Worm (Caenorhabditis elegans) whole organism, L4 larva: Measurements from ENCODE around the gene F59A1.12.
"Not testable (repeated sequence)": the region's sequence is repeated elsewhere in the genome, so short reads cannot be mapped to it uniquely, and the experiment has no call there.

Source experiments
- F26F4.8 ChIP-seq: fragments of 200-800 bp; sonication (Bioruptor generic); conservative IDR thresholded peaks from 2 replicates; pipeline ENCODE4 v1.3.6; 2022; ENCODE audit warnings: missing genetic modification characterization, missing compliant biosample characterization
- F49E8.2 ChIP-seq: sonication (generic microtip); optimal IDR thresholded peaks from 2 replicates; lab custom pipeline; 2016; ENCODE audit warnings: missing compliant biosample characterization, mild to moderate bottlenecking, missing genetic modification characterization, borderline replicate concordance
- T26A8.4 ChIP-seq: fragments of 200-800 bp; sonication (Bioruptor generic); IDR thresholded peaks from 2 replicates; pipeline ENCODE4 v1.3.6; 2022; ENCODE audit warnings: missing genetic modification characterization, missing compliant biosample characterization
- Y5F2A.4 ChIP-seq: fragments of 200-800 bp; sonication (Bioruptor generic); optimal IDR thresholded peaks from 2 replicates; lab custom pipeline; 2018; ENCODE audit warnings: mild to moderate bottlenecking, missing genetic modification characterization, missing compliant biosample characterization
- ZK546.5 ChIP-seq, 2 experiments: sonication (generic microtip); optimal IDR thresholded peaks; 2 replicates each; lab custom pipeline; 2017; ENCODE audit warnings: missing biosample characterization in 2 of 2, missing genetic modification characterization in 2 of 2
- aha-1 ChIP-seq: fragments of 150-350 bp; peaks from one replicate; lab custom pipeline; 2014; ENCODE audit warnings: missing biosample characterization, missing genetic modification characterization
- ama-1 ChIP-seq: fragments of 150-350 bp; optimal IDR thresholded peaks from 2 replicates; lab custom pipeline; 2014; ENCODE audit warnings: inconsistent platforms, mixed read lengths
- arid-1 ChIP-seq: fragments of 200-800 bp; sonication (Bioruptor generic); conservative IDR thresholded peaks from 2 replicates; pipeline ENCODE4 v1.3.6; 2022; ENCODE audit warnings: missing genetic modification reagents, missing genetic modification characterization, missing compliant biosample characterization
- ceh-20 ChIP-seq: fragments of 200-800 bp; sonication (Bioruptor generic); IDR thresholded peaks from 2 replicates; pipeline ENCODE4 v1.3.6; 2022; ENCODE audit warnings: missing genetic modification reagents, missing genetic modification characterization, missing compliant biosample characterization
- ceh-32 ChIP-seq: sonication (generic microtip); optimal IDR thresholded peaks from 2 replicates; lab custom pipeline; 2016; ENCODE audit warnings: mild to moderate bottlenecking, missing genetic modification characterization, missing compliant biosample characterization; ENCODE audit not compliant: poor library complexity
- ceh-82 ChIP-seq: sonication (generic microtip); optimal IDR thresholded peaks from 2 replicates; lab custom pipeline; 2017; ENCODE audit warnings: missing biosample characterization, missing genetic modification characterization
- dmd-8 ChIP-seq: fragments of 200-800 bp; sonication (Bioruptor generic); IDR thresholded peaks from 2 replicates; pipeline ENCODE4 v1.3.6; 2022; ENCODE audit warnings: missing genetic modification characterization, missing compliant biosample characterization
- dve-1 ChIP-seq: sonication (generic microtip); optimal IDR thresholded peaks from 2 replicates; lab custom pipeline; 2017; ENCODE audit warnings: antibody characterized with exemption, mild to moderate bottlenecking, missing genetic modification characterization, missing compliant biosample characterization; ENCODE audit not compliant: insufficient read depth
- egl-43 ChIP-seq: fragments of 200-800 bp; sonication (Bioruptor generic); IDR thresholded peaks from 2 replicates; pipeline ENCODE4 v1.3.6; 2022; ENCODE audit warnings: missing genetic modification reagents, missing genetic modification characterization, missing compliant biosample characterization
- gei-8 ChIP-seq: fragments of 200-800 bp; sonication (Bioruptor generic); optimal IDR thresholded peaks from 2 replicates; lab custom pipeline; 2018; ENCODE audit warnings: mild to moderate bottlenecking, missing genetic modification characterization, missing compliant biosample characterization
- hlh-11 ChIP-seq: fragments of 200-800 bp; sonication (Bioruptor generic); optimal IDR thresholded peaks from 2 replicates; lab custom pipeline; 2018; ENCODE audit warnings: mild to moderate bottlenecking, missing genetic modification characterization, missing compliant biosample characterization
- hmg-1.1 ChIP-seq: fragments of 200-800 bp; sonication (Bioruptor generic); IDR thresholded peaks from 2 replicates; pipeline ENCODE4 v1.3.6; 2022; ENCODE audit warnings: missing genetic modification reagents, missing genetic modification characterization, missing compliant biosample characterization
- lim-7 ChIP-seq: fragments of 200-800 bp; sonication (Bioruptor generic); IDR thresholded peaks from 2 replicates; pipeline ENCODE4 v1.3.6; 2022; ENCODE audit warnings: missing genetic modification characterization, missing compliant biosample characterization
- lin-38 ChIP-seq: fragments of 200-800 bp; sonication (Bioruptor generic); IDR thresholded peaks from 2 replicates; pipeline ENCODE4 v1.3.6; 2022; ENCODE audit warnings: missing genetic modification reagents, missing genetic modification characterization, missing compliant biosample characterization
- madf-5 ChIP-seq, 2 experiments: fragments of 200-800 bp; sonication (Bioruptor generic); IDR thresholded peaks; 2 replicates each; pipeline ENCODE4 v1.3.6; 2022; ENCODE audit warnings: missing compliant biosample characterization in 2 of 2, missing genetic modification characterization in 2 of 2
- madf-9 ChIP-seq: fragments of 200-800 bp; sonication (Bioruptor generic); conservative IDR thresholded peaks from 2 replicates; pipeline ENCODE4 v1.3.6; 2022; ENCODE audit warnings: missing genetic modification reagents, missing genetic modification characterization, missing compliant biosample characterization
- mxl-2 ChIP-seq: fragments of 200-800 bp; sonication (Bioruptor generic); conservative IDR thresholded peaks from 2 replicates; pipeline ENCODE4 v1.3.6; 2022; ENCODE audit warnings: missing genetic modification reagents, missing genetic modification characterization, missing compliant biosample characterization
- nhr-111 ChIP-seq: fragments of 200-800 bp; sonication (Bioruptor generic); optimal IDR thresholded peaks from 2 replicates; lab custom pipeline; 2018; ENCODE audit warnings: mild to moderate bottlenecking, missing genetic modification characterization, missing compliant biosample characterization
- nhr-41 ChIP-seq: fragments of 200-800 bp; sonication (Bioruptor generic); IDR thresholded peaks from 2 replicates; pipeline ENCODE4 v1.3.6; 2022; ENCODE audit warnings: missing genetic modification reagents, missing genetic modification characterization, missing compliant biosample characterization
- nhr-48 ChIP-seq: sonication (generic microtip); optimal IDR thresholded peaks from 2 replicates; lab custom pipeline; 2016; ENCODE audit warnings: mild to moderate bottlenecking, missing genetic modification characterization, missing compliant biosample characterization
- nhr-77 ChIP-seq: fragments of 150-350 bp; optimal IDR thresholded peaks from 2 replicates; lab custom pipeline; 2014; ENCODE audit warnings: missing biosample characterization, missing genetic modification characterization
- pha-4 ChIP-seq, 2 experiments: fragments of 150-350 bp in 1 of 2; fragments of 200-800 bp in 1 of 2; sonication (Bioruptor generic) in 1 of 2; IDR thresholded peaks in 1 of 2; optimal IDR thresholded peaks in 1 of 2; 2 replicates each; pipeline versions ENCODE4 v1.3.6 to Lab custom; 2014 to 2022; ENCODE audit warnings: missing genetic modification characterization in 2 of 2, missing genetic modification reagents in 2 of 2, missing biosample characterization in 1 of 2, missing compliant biosample characterization in 1 of 2
- rbr-2 ChIP-seq: sonication (generic microtip); optimal IDR thresholded peaks from 2 replicates; lab custom pipeline; 2016; ENCODE audit warnings: missing genotype, missing genetic modification characterization, missing compliant biosample characterization
- saeg-2 ChIP-seq: fragments of 200-800 bp; sonication (Bioruptor generic); IDR thresholded peaks from 2 replicates; pipeline ENCODE4 v1.3.6; 2022; ENCODE audit warnings: missing genetic modification reagents, missing genetic modification characterization, missing compliant biosample characterization
- set-16 ChIP-seq: fragments of 200-800 bp; sonication (Bioruptor generic); IDR thresholded peaks from 2 replicates; pipeline ENCODE4 v1.3.6; 2022; ENCODE audit warnings: missing genetic modification reagents, missing genetic modification characterization, missing compliant biosample characterization
- snpc-1.2 ChIP-seq: fragments of 200-800 bp; sonication (Bioruptor generic); IDR thresholded peaks from 2 replicates; pipeline ENCODE4 v1.3.6; 2022; ENCODE audit warnings: missing genetic modification reagents, missing genetic modification characterization, missing compliant biosample characterization
- spr-1 ChIP-seq: sonication (generic microtip); optimal IDR thresholded peaks from 2 replicates; lab custom pipeline; 2016; ENCODE audit warnings: mild to moderate bottlenecking, missing genetic modification characterization, missing compliant biosample characterization
- unc-130 ChIP-seq: sonication (generic microtip); optimal IDR thresholded peaks from 2 replicates; lab custom pipeline; 2016; ENCODE audit warnings: missing genetic modification reagents, missing genetic modification characterization, missing compliant biosample characterization
- unc-62 ChIP-seq, 3 experiments: fragments of 150-350 bp in 1 of 3; sonication (generic microtip); optimal IDR thresholded peaks in 2 of 3; peaks in 1 of 3; 1 replicate in 1 of 3; 2 replicates in 2 of 3; lab custom pipeline; 2014 to 2017; ENCODE audit warnings: missing biosample characterization in 3 of 3, missing genetic modification characterization in 3 of 3, missing genetic modification reagents in 3 of 3, missing genotype in 1 of 3
- vab-7 ChIP-seq: fragments of 200-800 bp; sonication (Bioruptor generic); IDR thresholded peaks from 2 replicates; pipeline ENCODE4 v1.3.6; 2022; ENCODE audit warnings: missing genetic modification reagents, missing genetic modification characterization, missing compliant biosample characterization
- zfp-3 ChIP-seq: fragments of 200-800 bp; sonication (Bioruptor generic); conservative IDR thresholded peaks from 2 replicates; pipeline ENCODE4 v1.3.6; 2022; ENCODE audit warnings: missing genetic modification reagents, missing genetic modification characterization, missing compliant biosample characterization

Gene F59A1.12

ce11 chrV:17687398-17687797 lies 19.8 kb upstream of the F59A1.12 start:
- TF ChIP-seq egl-43 (GFP tag; lab: Robert Waterston, UW) (0 out of 2 replicates have a peak, but pooled peaks have one; percentile 30), vab-7 (GFP tag; lab: Robert Waterston, UW) (peak; percentile 62), lim-7 (GFP tag; lab: Robert Waterston, UW) (peak; percentile 75), pha-4 (GFP tag; IDR thresholded peaks at IDR 0.05; lab: Robert Waterston, UW) (0 out of 2 replicates have a peak, but pooled peaks have one; percentile 15), snpc-1.2 (GFP tag; lab: Robert Waterston, UW) (peak; percentile 32; the same call in 1 of the 2 replicates), lin-38 (GFP tag; lab: Robert Waterston, UW) (peak; percentile 31; the same call in 1 of the 2 replicates), madf-5 (GFP tag; IDR thresholded peaks at IDR 0.05; lab: Robert Waterston, UW) (peak in 1 of 2 experiments; percentile 43; a peak in 1 of 4 replicates), nhr-41 (GFP tag; lab: Robert Waterston, UW) (0 out of 2 replicates have a peak, but pooled peaks have one; percentile 26)
- not testable (repeated sequence) for TF ChIP-seq pha-4 (tag; optimal IDR thresholded peaks at IDR 0.05; lab: Kevin White, UChicago)

DNA sequence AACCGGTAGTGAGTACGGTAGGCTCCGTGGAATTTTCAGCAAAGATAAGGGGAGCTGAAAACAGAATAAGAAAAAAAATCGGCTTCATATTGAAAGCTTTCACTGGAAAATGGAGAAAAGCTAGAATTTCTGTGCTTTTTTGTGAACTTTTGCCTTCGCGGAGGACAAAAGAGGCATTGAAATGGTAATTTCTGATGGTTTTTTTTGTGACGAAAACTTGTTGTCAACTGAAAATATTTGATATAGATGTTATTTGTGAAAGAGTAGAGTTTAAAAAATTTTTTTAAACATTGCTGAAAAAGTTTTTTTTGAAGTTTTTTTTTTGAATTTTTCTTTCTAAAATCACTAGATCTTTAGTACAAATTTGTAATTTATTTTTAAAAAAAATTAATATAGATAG lies 19.3 kb upstream of the F59A1.12 start, which contains the start of gene F59A1.18:
F59A1.18 (minus strand) TSS at position 101 of the 400 bp plus-strand sequence.
- TF ChIP-seq set-16 (no peak), madf-9 (no peak), spr-1 (no peak), pha-4 (GFP tag; IDR thresholded peaks at IDR 0.05; lab: Robert Waterston, UW) (no peak), pha-4 (tag; optimal IDR thresholded peaks at IDR 0.05; lab: Kevin White, UChicago) (no peak), ceh-20 (no peak), arid-1 (GFP tag; lab: Robert Waterston, UW) (no peak), gei-8 (GFP tag; lab: Kevin White, UChicago) (no peak), ZK546.5 (tag; optimal IDR thresholded peaks at IDR 0.05; lab: Kevin White, UChicago) (no peak), ama-1 (lab: Kevin White, UChicago) (no peak), ceh-32 (tag; lab: Kevin White, UChicago) (no peak), dve-1 (tag; lab: Kevin White, UChicago) (no peak), saeg-2 (no peak), hmg-1.1 (GFP tag; lab: Robert Waterston, UW) (no peak), F26F4.8 (GFP tag; lab: Robert Waterston, UW) (no peak), nhr-48 (tag; lab: Kevin White, UChicago) (no peak), egl-43 (GFP tag; lab: Robert Waterston, UW) (no peak), rbr-2 (no peak), nhr-111 (GFP tag; lab: Kevin White, UChicago) (no peak), Y5F2A.4 (GFP tag; lab: Kevin White, UChicago) (no peak), dmd-8 (GFP tag; lab: Robert Waterston, UW) (no peak)

- TF ChIP-seq nhr-41 (GFP tag; lab: Robert Waterston, UW) (no peak), unc-130 (no peak), T26A8.4 (no peak), aha-1 (tag; lab: Kevin White, UChicago) (no peak), F49E8.2 (no peak), arid-1 (GFP tag; lab: Robert Waterston, UW) (no peak), mxl-2 (GFP tag; lab: Robert Waterston, UW) (no peak), nhr-77 (no peak), hlh-11 (no peak), unc-62 (GFP tag; optimal IDR thresholded peaks at IDR 0.05 in 1 of 2; lab: Kevin White, UChicago) (no peak), unc-62 (tag; optimal IDR thresholded peaks at IDR 0.05; lab: Kevin White, UChicago) (no peak), zfp-3 (GFP tag; lab: Robert Waterston, UW) (no peak), ceh-82 (tag; lab: Kevin White, UChicago) (no peak)
- TF ChIP-seq, all 104 proteins: peak for 0
Measured at ce11 chrV:17684857-17685256, 17.3 kb upstream of the F59A1.12 start, which contains the start of the genes F59A1.16 and F59A1.6. F59A1.16 (minus strand) TSS chrV:17684957. F59A1.6 (plus strand) TSS chrV:17685141.
